Worm (Caenorhabditis elegans) whole organism, mixed stage, embryonic: Measurements from ENCODE around the gene tni-3.

Experiments
- blmp-1 ChIP-seq: fragments of 150-350 bp; optimal IDR thresholded peaks from 2 replicates; lab custom pipeline; 2014; ENCODE audit warnings: missing biosample characterization, missing genetic modification characterization
- nhr-28 ChIP-seq: fragments of 150-350 bp; optimal IDR thresholded peaks from 2 replicates; lab custom pipeline; 2014; ENCODE audit warnings: missing biosample characterization, missing genetic modification characterization
- unc-39 ChIP-seq: fragments of 150-350 bp; optimal IDR thresholded peaks from 2 replicates; lab custom pipeline; 2014; ENCODE audit warnings: missing biosample characterization, missing genetic modification characterization

ce11 chrV:16802572-16802971 is 32.4 kb downstream of the tni-3 start, which contains the start of gene cand-1:
- no peak for TF ChIP-seq unc-39 (tag; lab: Kevin White, UChicago)
- TF ChIP-seq nhr-28 = no peak
- no peak for TF ChIP-seq blmp-1 (tag; lab: Kevin White, UChicago)
